Fruit fly (Drosophila melanogaster) whole organism, prepupa: ENCODE results near the gene CG11755.

Experiments
- Blimp-1 ChIP-seq: fragments of 200-800 bp; sonication (Bioruptor generic); optimal IDR thresholded peaks from 3 replicates; lab custom pipeline; 2017; ENCODE audit warnings: missing biosample characterization, missing genetic modification characterization, mild to moderate bottlenecking, moderate library complexity, missing genetic modification reagents
- CG11762 ChIP-seq: fragments of 200-800 bp; sonication (Bioruptor generic); optimal IDR thresholded peaks from 3 replicates; lab custom pipeline; 2016; ENCODE audit warnings: missing biosample characterization, missing genetic modification characterization; ENCODE audit not compliant: insufficient read depth
- CG11902 ChIP-seq: fragments of 200-800 bp; sonication (Bioruptor generic); optimal IDR thresholded peaks from 3 replicates; lab custom pipeline; 2016; ENCODE audit warnings: missing biosample characterization, missing genetic modification characterization
- CG15336 ChIP-seq: fragments of 200-800 bp; sonication (Bioruptor generic); IDR thresholded peaks from 2 replicates; pipeline ENCODE4 v1.3.6; 2022; ENCODE audit warnings: missing biosample characterization, missing genetic modification characterization
- CG1621 ChIP-seq: fragments of 200-800 bp; sonication (Bioruptor generic); optimal IDR thresholded peaks from 3 replicates; lab custom pipeline; 2018; ENCODE audit warnings: missing biosample characterization, mild to moderate bottlenecking, missing genetic modification characterization
- CG16779 ChIP-seq: fragments of 200-800 bp; sonication (Bioruptor generic); optimal IDR thresholded peaks from 3 replicates; lab custom pipeline; 2017; ENCODE audit warnings: missing biosample characterization, mild to moderate bottlenecking, missing genetic modification characterization
- CG3032 ChIP-seq: fragments of 200-800 bp; optimal IDR thresholded peaks from 2 replicates; lab custom pipeline; 2019; ENCODE audit warnings: missing biosample characterization, mild to moderate bottlenecking, missing genetic modification characterization, moderate library complexity
- CG31627 ChIP-seq: fragments of 200-800 bp; sonication (Bioruptor generic); optimal IDR thresholded peaks from 3 replicates; lab custom pipeline; 2016; ENCODE audit warnings: missing biosample characterization, missing genetic modification characterization
- CG3919 ChIP-seq: fragments of 200-800 bp; sonication (Bioruptor generic); optimal IDR thresholded peaks from 3 replicates; lab custom pipeline; 2016; ENCODE audit warnings: missing biosample characterization, missing genetic modification characterization
- CG6163 ChIP-seq: fragments of 200-800 bp; sonication (Bioruptor generic); IDR thresholded peaks from 3 replicates; pipeline ENCODE4 v1.3.6; 2022; ENCODE audit warnings: missing biosample characterization, missing genetic modification characterization
- CG6276 ChIP-seq: fragments of 200-800 bp; sonication (Bioruptor generic); optimal IDR thresholded peaks from 2 replicates; lab custom pipeline; 2017; ENCODE audit warnings: missing biosample characterization, mild to moderate bottlenecking, missing genetic modification characterization
- CG6808 ChIP-seq: fragments of 200-800 bp; sonication (Bioruptor generic); optimal IDR thresholded peaks from 3 replicates; lab custom pipeline; 2017; ENCODE audit warnings: missing biosample characterization, missing genetic modification characterization, mild to moderate bottlenecking, moderate library complexity, missing genetic modification reagents
- CG6854 ChIP-seq: fragments of 200-800 bp; sonication (Bioruptor generic); optimal IDR thresholded peaks from 2 replicates; lab custom pipeline; 2017; ENCODE audit warnings: missing biosample characterization, mild to moderate bottlenecking, missing genetic modification characterization
- CG7368 ChIP-seq: fragments of 200-800 bp; sonication (Bioruptor generic); optimal IDR thresholded peaks from 3 replicates; lab custom pipeline; 2016; ENCODE audit warnings: missing biosample characterization, missing genetic modification characterization
- CG8119 ChIP-seq: fragments of 200-800 bp; sonication (Bioruptor generic); IDR thresholded peaks from 3 replicates; pipeline ENCODE4 v1.3.6; 2022; ENCODE audit warnings: missing biosample characterization, missing genetic modification characterization
- CG8632 ChIP-seq: fragments of 200-800 bp; sonication (Bioruptor generic); optimal IDR thresholded peaks from 3 replicates; lab custom pipeline; 2016; ENCODE audit warnings: missing biosample characterization, missing genetic modification characterization
- CG9139 ChIP-seq: fragments of 200-800 bp; sonication (Bioruptor generic); optimal IDR thresholded peaks from 3 replicates; lab custom pipeline; 2017; ENCODE audit warnings: missing biosample characterization, mild to moderate bottlenecking, missing genetic modification characterization
- Eip75B ChIP-seq: fragments of 200-800 bp; sonication (Bioruptor generic); optimal IDR thresholded peaks from 3 replicates; lab custom pipeline; 2016; ENCODE audit warnings: missing biosample characterization, missing genetic modification characterization
- Eip93F ChIP-seq: fragments of 200-800 bp; sonication (Bioruptor generic); optimal IDR thresholded peaks from 2 replicates; lab custom pipeline; 2016; ENCODE audit warnings: missing biosample characterization, mild to moderate bottlenecking, missing genetic modification characterization
- Ets21C ChIP-seq: fragments of 200-800 bp; sonication (Bioruptor generic); optimal IDR thresholded peaks from 3 replicates; lab custom pipeline; 2016; ENCODE audit warnings: missing biosample characterization, missing genetic modification characterization
- Ets96B ChIP-seq: fragments of 200-800 bp; optimal IDR thresholded peaks from 2 replicates; lab custom pipeline; 2019; ENCODE audit warnings: missing biosample characterization, mild to moderate bottlenecking, missing genetic modification characterization, moderate library complexity
- Hr38 ChIP-seq: sonication (Bioruptor generic); optimal IDR thresholded peaks from 2 replicates; lab custom pipeline; 2016; ENCODE audit warnings: missing biosample characterization, missing genetic modification characterization
- Hr39 ChIP-seq: fragments of 200-800 bp; sonication (Bioruptor generic); optimal IDR thresholded peaks from 2 replicates; lab custom pipeline; 2016; ENCODE audit warnings: missing biosample characterization, missing genetic modification characterization
- Hr4 ChIP-seq: fragments of 200-800 bp; sonication (Bioruptor generic); optimal IDR thresholded peaks from 3 replicates; lab custom pipeline; 2016; ENCODE audit warnings: missing biosample characterization, missing genetic modification characterization
- Met ChIP-seq: fragments of 200-800 bp; sonication (Bioruptor generic); optimal IDR thresholded peaks from 3 replicates; lab custom pipeline; 2016; ENCODE audit warnings: missing biosample characterization, missing genetic modification characterization
- OdsH ChIP-seq: fragments of 200-800 bp; sonication (Bioruptor generic); optimal IDR thresholded peaks from 3 replicates; lab custom pipeline; 2016; ENCODE audit warnings: missing biosample characterization, missing genetic modification characterization
- Sox14 ChIP-seq: fragments of 200-800 bp; sonication (Bioruptor generic); optimal IDR thresholded peaks from 3 replicates; lab custom pipeline; 2016; ENCODE audit warnings: missing biosample characterization, missing genetic modification characterization
- Sox15 ChIP-seq: fragments of 200-800 bp; sonication (Bioruptor generic); optimal IDR thresholded peaks from 3 replicates; lab custom pipeline; 2016; ENCODE audit warnings: missing biosample characterization, missing genetic modification characterization
- achi ChIP-seq: fragments of 200-800 bp; sonication (Bioruptor generic); optimal IDR thresholded peaks from 3 replicates; lab custom pipeline; 2016; ENCODE audit warnings: missing biosample characterization, missing genetic modification characterization
- acj6 ChIP-seq: fragments of 200-800 bp; sonication (Bioruptor generic); optimal IDR thresholded peaks from 3 replicates; lab custom pipeline; 2016; ENCODE audit warnings: missing biosample characterization, missing genetic modification characterization
- dac ChIP-seq: fragments of 200-800 bp; sonication (Bioruptor generic); optimal IDR thresholded peaks from 2 replicates; lab custom pipeline; 2017; ENCODE audit warnings: missing biosample characterization, mild to moderate bottlenecking, missing genetic modification characterization
- dsx ChIP-seq: fragments of 200-800 bp; optimal IDR thresholded peaks from 3 replicates; lab custom pipeline; 2019; ENCODE audit warnings: missing biosample characterization, mild to moderate bottlenecking, missing genetic modification characterization, moderate library complexity; ENCODE audit not compliant: poor library complexity, severe bottlenecking
- eg ChIP-seq: fragments of 200-800 bp; sonication (Bioruptor generic); IDR thresholded peaks from 3 replicates; pipeline ENCODE4 v1.3.6; 2022; ENCODE audit warnings: missing biosample characterization, missing genetic modification characterization
- esn ChIP-seq: fragments of 200-800 bp; sonication (Bioruptor generic); optimal IDR thresholded peaks from 2 replicates; lab custom pipeline; 2016; ENCODE audit warnings: missing biosample characterization, mild to moderate bottlenecking, missing genetic modification characterization, moderate library complexity
- fkh ChIP-seq: fragments of 200-800 bp; sonication (Bioruptor generic); optimal IDR thresholded peaks from 3 replicates; lab custom pipeline; 2017; ENCODE audit warnings: missing biosample characterization, mild to moderate bottlenecking, missing genetic modification characterization, moderate library complexity
- net ChIP-seq: fragments of 200-800 bp; sonication (Bioruptor generic); optimal IDR thresholded peaks from 3 replicates; lab custom pipeline; 2016; ENCODE audit warnings: missing biosample characterization, missing genetic modification characterization
- pdm3 ChIP-seq: fragments of 200-800 bp; sonication (Bioruptor generic); optimal IDR thresholded peaks from 3 replicates; lab custom pipeline; 2016; ENCODE audit warnings: missing biosample characterization, missing genetic modification characterization
- spab ChIP-seq: fragments of 200-800 bp; sonication (Bioruptor generic); optimal IDR thresholded peaks from 2 replicates; lab custom pipeline; 2017; ENCODE audit warnings: missing biosample characterization, mild to moderate bottlenecking, missing genetic modification characterization, missing genetic modification reagents
- svp ChIP-seq: fragments of 200-800 bp; sonication (Bioruptor generic); peaks from one replicate; lab custom pipeline; 2016; ENCODE audit warnings: missing biosample characterization, missing genetic modification characterization
- vri ChIP-seq: fragments of 200-800 bp; sonication (Bioruptor generic); optimal IDR thresholded peaks from 3 replicates; lab custom pipeline; 2016; ENCODE audit warnings: missing biosample characterization, mild to moderate bottlenecking, missing genetic modification characterization

Gene CG11755

dm6 chr3R:8652731-8653130 lies 24.0 kb upstream of the CG11755 start, which contains the start of the genes Sys1 and Dhod (continued):
- TF ChIP-seq eg (GFP tag; lab: Robert Waterston, UW) (peak; percentile 73; the same call in 2 of the 3 replicates), Blimp-1 (GFP tag; lab: Kevin White, UChicago) (no peak), Ets96B (peak; percentile 54), OdsH (GFP tag; lab: Kevin White, UChicago) (peak; percentile 82), esn (GFP tag; lab: Kevin White, UChicago) (peak; percentile 85), CG15336 (GFP tag; lab: Robert Waterston, UW) (peak; percentile 64), CG11762 (peak; percentile 37), Met (GFP tag; lab: Kevin White, UChicago) (peak; percentile 79), Hr4 (peak; percentile 84), CG7368 (GFP tag; lab: Kevin White, UChicago) (peak; percentile 69), dsx (GFP tag; lab: Kevin White, UChicago) (peak; percentile 25), vri (GFP tag; lab: Kevin White, UChicago) (peak; percentile 59), svp (GFP tag; lab: Kevin White, UChicago) (peak; percentile 94)
- TF ChIP-seq, all 60 proteins: peak for 50

- TF ChIP-seq Eip75B (GFP tag; lab: Kevin White, UChicago) (no peak), fkh (GFP tag; lab: Kevin White, UChicago) (peak; percentile 40)
Observed at dm6 chr3R:8654058-8654457, 22.7 kb upstream of the CG11755 start.

- no peak for TF ChIP-seq CG8119 (GFP tag; lab: Robert Waterston, UW)
- TF ChIP-seq net (GFP tag; lab: Kevin White, UChicago) = no peak
- TF ChIP-seq CG11902 = no peak
- no peak for TF ChIP-seq Sox14 (GFP tag; lab: Kevin White, UChicago)
Observed at dm6 chr3R:8654666-8655065, 22.0 kb upstream of the CG11755 start, which contains the start of gene CG42489. CG42489 (minus strand) TSS chr3R:8654766.

dm6 chr3R:8658688-8659087 lies 18.0 kb upstream of the CG11755 start:
- TF ChIP-seq Sox14 (GFP tag; lab: Kevin White, UChicago) = no peak
- no peak for TF ChIP-seq CG6808
- no peak for TF ChIP-seq achi (GFP tag; lab: Kevin White, UChicago)
- no peak for TF ChIP-seq acj6 (GFP tag; lab: Kevin White, UChicago)
- TF ChIP-seq Ets21C = no peak
- TF ChIP-seq svp (GFP tag; lab: Kevin White, UChicago) = no peak
- no peak for TF ChIP-seq Hr39 (GFP tag; lab: Kevin White, UChicago)
- TF ChIP-seq CG6854 (GFP tag; lab: Kevin White, UChicago) = no peak
- TF ChIP-seq CG31627 = no peak
- TF ChIP-seq eg (GFP tag; lab: Robert Waterston, UW) = peak; percentile 5; the same call in 1 of the 3 replicates
- no peak for TF ChIP-seq CG8632 (GFP tag; lab: Kevin White, UChicago)
- TF ChIP-seq CG1621 (tag; lab: Kevin White, UChicago) = peak; percentile 94
- TF ChIP-seq Sox15 = no peak
- no peak for TF ChIP-seq CG6276 (GFP tag; lab: Kevin White, UChicago)
- peak; percentile 0 for TF ChIP-seq CG16779

- TF ChIP-seq Eip93F (GFP tag; lab: Kevin White, UChicago) = peak; percentile 62
- no peak for TF ChIP-seq Hr38 (GFP tag; lab: Kevin White, UChicago)
- peak; percentile 61 for TF ChIP-seq pdm3 (GFP tag; lab: Kevin White, UChicago)
- peak; percentile 67 for TF ChIP-seq Hr39 (GFP tag; lab: Kevin White, UChicago)
- TF ChIP-seq Met (GFP tag; lab: Kevin White, UChicago) = peak; percentile 74
- peak; percentile 58 for TF ChIP-seq spab (GFP tag; lab: Kevin White, UChicago)
- peak; percentile 68 for TF ChIP-seq achi (GFP tag; lab: Kevin White, UChicago)
- TF ChIP-seq CG11762 = peak; percentile 49
- TF ChIP-seq CG9139 (GFP tag; lab: Kevin White, UChicago) = peak; percentile 23
- TF ChIP-seq CG3919 (GFP tag; lab: Kevin White, UChicago) = peak; percentile 62
- TF ChIP-seq CG8632 (GFP tag; lab: Kevin White, UChicago) = peak; percentile 48
- peak; percentile 7 for TF ChIP-seq dac (GFP tag; lab: Kevin White, UChicago)
- peak; percentile 29 for TF ChIP-seq fkh (GFP tag; lab: Kevin White, UChicago)
- TF ChIP-seq vri (GFP tag; lab: Kevin White, UChicago) = peak; percentile 84
- TF ChIP-seq Hr4 = peak; percentile 67
- peak; percentile 22 for TF ChIP-seq dsx (GFP tag; lab: Kevin White, UChicago)
- TF ChIP-seq CG3032 (tag; lab: Kevin White, UChicago) = peak; percentile 21
- 0 out of 3 replicates have a peak, but pooled peaks have one; percentile 28 for TF ChIP-seq CG8119 (GFP tag; lab: Robert Waterston, UW)
- TF ChIP-seq CG6808 = peak; percentile 64
- TF ChIP-seq eg (GFP tag; lab: Robert Waterston, UW) = peak; percentile 60; the same call in 2 of the 3 replicates
- TF ChIP-seq CG6163 (GFP tag; lab: Robert Waterston, UW) = peak; percentile 73; the same call in 2 of the 3 replicates
- TF ChIP-seq esn (GFP tag; lab: Kevin White, UChicago) = peak; percentile 80
- peak; percentile 57 for TF ChIP-seq Ets21C
- peak; percentile 87 for TF ChIP-seq svp (GFP tag; lab: Kevin White, UChicago)
Observed at dm6 chr3R:8659200-8659897, 17.4 kb upstream of the CG11755 start.
